Fruit fly (Drosophila melanogaster): ENCODE measurements around the gene Amt.

The Amt gene

dm6 chr3R:15242186-15243045 lies 6.5 kb downstream of the Amt start, which contains the start of the genes tefu and Hsc70-4 (continued):
- no peak for TF ChIP-seq CG34224 (GFP tag; IDR thresholded peaks at IDR 0.05; ENCODE audit: partially characterized antibody)
- peak; percentile 42 for TF ChIP-seq D19B (GFP tag; optimal IDR thresholded peaks at IDR 0.05)
- peak; percentile 90 for TF ChIP-seq CG9932 (GFP tag; IDR thresholded peaks at IDR 0.05)
- TF ChIP-seq CG13894 (tag; optimal IDR thresholded peaks at IDR 0.05), result peak; percentile 76
- TF ChIP-seq CG3065 (GFP tag; optimal IDR thresholded peaks at IDR 0.05), result peak; percentile 58
- peak; percentile 64; the same call in 2 of the 3 replicates for TF ChIP-seq CG2199 (GFP tag; IDR thresholded peaks at IDR 0.05)
- TF ChIP-seq ems (GFP tag; optimal IDR thresholded peaks at IDR 0.05), result peak; percentile 79
- TF ChIP-seq knrl (GFP tag; IDR thresholded peaks at IDR 0.05; ENCODE audit: partially characterized antibody), result peak; percentile 39; the same call in 1 of the 3 replicates
- TF ChIP-seq otp (GFP tag; IDR thresholded peaks at IDR 0.05), result peak; percentile 68; the same call in 1 of the 3 replicates
- TF ChIP-seq CG11695 (GFP tag; IDR thresholded peaks at IDR 0.05), result no peak
- peak; percentile 8 for TF ChIP-seq crc (GFP tag; optimal IDR thresholded peaks at IDR 0.05)
- TF ChIP-seq HLH54F (GFP tag; optimal IDR thresholded peaks at IDR 0.05), result peak; percentile 75
- TF ChIP-seq dysf (GFP tag; IDR thresholded peaks at IDR 0.05), result peak; percentile 85
- TF ChIP-seq Atf6 (GFP tag; IDR thresholded peaks at IDR 0.05), result peak; percentile 73
- peak; percentile 75 for TF ChIP-seq Ada2b (GFP tag; IDR thresholded peaks at IDR 0.05)
- TF ChIP-seq Elba2 (GFP tag; optimal IDR thresholded peaks at IDR 0.05), result peak; percentile 88
- peak; percentile 75 for TF ChIP-seq Dek (tag; optimal IDR thresholded peaks at IDR 0.05)
- peak; percentile 71 for TF ChIP-seq CG12104 (GFP tag; optimal IDR thresholded peaks at IDR 0.05)
- TF ChIP-seq grau (tag; optimal IDR thresholded peaks at IDR 0.05), result peak; percentile 80
- TF ChIP-seq CG17359 (tag; optimal IDR thresholded peaks at IDR 0.05), result peak; percentile 58
- peak; percentile 18 for TF ChIP-seq kay (GFP tag; optimal IDR thresholded peaks at IDR 0.05)
- peak; percentile 45 for TF ChIP-seq Mes4 (GFP tag; optimal IDR thresholded peaks at IDR 0.05)
- peak; percentile 60 for TF ChIP-seq wor (GFP tag; IDR thresholded peaks at IDR 0.05)
- peak; percentile 74 for TF ChIP-seq esg (GFP tag; conservative IDR thresholded peaks at IDR 0.05)
- TF ChIP-seq CG12744 (GFP tag; optimal IDR thresholded peaks at IDR 0.05), result peak; percentile 13
- TF ChIP-seq Lim3 (GFP tag; IDR thresholded peaks at IDR 0.05), result no peak
- peak; percentile 78 for TF ChIP-seq jumu (GFP tag; optimal IDR thresholded peaks at IDR 0.05)
- TF ChIP-seq CG12071 (GFP tag; optimal IDR thresholded peaks at IDR 0.05), result peak; percentile 25
- TF ChIP-seq Usf (GFP tag; optimal IDR thresholded peaks at IDR 0.05), result peak; percentile 78
- peak; percentile 60 for TF ChIP-seq ewg (GFP tag; optimal IDR thresholded peaks at IDR 0.05)
- TF ChIP-seq CG4424 (GFP tag; optimal IDR thresholded peaks at IDR 0.05), result peak; percentile 82
- TF ChIP-seq CG17361 (GFP tag; IDR thresholded peaks at IDR 0.05), result peak; percentile 91
- TF ChIP-seq gcm (GFP tag; optimal IDR thresholded peaks at IDR 0.05), result no peak
- TF ChIP-seq jing (GFP tag; optimal IDR thresholded peaks at IDR 0.05), result peak; percentile 45
- peak; percentile 97 for TF ChIP-seq CG17802 (tag; optimal IDR thresholded peaks at IDR 0.05)
- peak; percentile 44 for TF ChIP-seq Six4 (GFP tag; optimal IDR thresholded peaks at IDR 0.05)
- peak; percentile 22 for TF ChIP-seq Fer1 (GFP tag; optimal IDR thresholded peaks at IDR 0.05)
- peak; percentile 53 for TF ChIP-seq Sry-δ (GFP tag; optimal IDR thresholded peaks at IDR 0.05)
- TF ChIP-seq CG10543 (GFP tag; optimal IDR thresholded peaks at IDR 0.05), result peak; percentile 81
- TF ChIP-seq CG1602 (GFP tag; optimal IDR thresholded peaks at IDR 0.05), result peak; percentile 86
- peak; percentile 81 for TF ChIP-seq CG10654 (GFP tag; optimal IDR thresholded peaks at IDR 0.05)
- TF ChIP-seq CG32532 (GFP tag; IDR thresholded peaks at IDR 0.05), result peak; percentile 80
- TF ChIP-seq gt (GFP tag; IDR thresholded peaks at IDR 0.05), result no peak
- TF ChIP-seq hkb (optimal IDR thresholded peaks at IDR 0.05), result peak; percentile 91
- TF ChIP-seq hkb (GFP tag; IDR thresholded peaks at IDR 0.05), result peak; percentile 42
- TF ChIP-seq Hey (tag; optimal IDR thresholded peaks at IDR 0.05), result no peak
- peak; percentile 79 for TF ChIP-seq CG8290 (GFP tag; optimal IDR thresholded peaks at IDR 0.05)
- TF ChIP-seq CG8290 (tag; optimal IDR thresholded peaks at IDR 0.05), result peak in 1 of 2 experiments; percentile 72
- no peak for TF ChIP-seq CTCF (GFP tag; optimal IDR thresholded peaks at IDR 0.05)
- TF ChIP-seq gro (GFP tag; optimal IDR thresholded peaks at IDR 0.05), result peak; percentile 4
- TF ChIP-seq Hand (GFP tag; optimal IDR thresholded peaks at IDR 0.05), result no peak

Data from whole organism, embryonic.